Worm (Caenorhabditis elegans): ENCODE measurements around the gene ZK686.1.
A peak's percentile ranks its signal among the peaks of the same experiment; 100 is the strongest.

The ZK686.1 gene

DNA sequence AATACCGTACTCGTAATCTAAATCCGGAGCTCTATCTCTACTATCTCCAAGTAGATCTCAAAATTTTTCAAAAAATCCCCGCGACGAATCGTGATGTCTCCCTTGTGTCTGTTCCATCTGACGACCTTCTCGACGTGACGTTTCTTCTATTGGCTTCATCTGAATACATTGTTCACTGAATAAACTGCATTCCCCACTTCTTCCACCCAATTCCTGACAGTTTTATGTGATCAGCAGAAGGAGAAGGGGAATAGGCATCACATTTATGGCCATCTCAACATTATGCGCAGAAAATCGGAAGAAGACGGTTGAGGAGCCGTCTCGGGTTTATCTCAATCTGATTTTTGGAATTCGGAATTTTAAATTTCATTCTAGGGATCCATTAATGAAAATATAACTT, 46.0 kb downstream of the ZK686.1 start:
- TF ChIP-seq egl-5 (tag; optimal IDR thresholded peaks at IDR 0.05) (peak; percentile 100), elt-3 (tag; optimal IDR thresholded peaks at IDR 0.05) (no peak), eor-1 (tag; optimal IDR thresholded peaks at IDR 0.05) (no peak), nhr-237 (tag; optimal IDR thresholded peaks at IDR 0.05) (no peak)

DNA sequence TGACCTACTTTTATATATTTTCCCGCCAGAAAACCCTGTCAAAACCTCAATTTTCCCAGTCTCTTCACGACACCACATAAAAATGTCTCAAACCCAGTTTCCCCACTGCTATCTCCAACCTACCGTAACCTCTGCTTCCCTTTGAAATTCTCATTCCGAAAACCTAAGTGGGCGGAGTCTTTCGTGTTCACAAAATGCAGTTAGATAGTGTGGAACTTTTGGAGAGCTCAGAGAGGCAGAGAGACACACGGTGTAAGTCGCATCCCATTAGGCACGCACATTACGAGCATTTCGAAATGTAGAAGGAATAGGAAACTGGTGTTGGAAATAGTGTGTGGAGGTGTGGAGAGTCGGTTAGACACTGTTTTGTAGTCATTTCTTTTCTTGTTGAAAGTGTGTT, 46.9 kb downstream of the ZK686.1 start:
- no peak for TF ChIP-seq ZK546.5 (tag; optimal IDR thresholded peaks at IDR 0.05)
- TF ChIP-seq elt-3 (tag; optimal IDR thresholded peaks at IDR 0.05): no peak
- no peak for TF ChIP-seq hmg-11 (tag; optimal IDR thresholded peaks at IDR 0.05)
- peak; percentile 100 for TF ChIP-seq egl-5 (tag; optimal IDR thresholded peaks at IDR 0.05)
- no peak for TF ChIP-seq lsy-12 (tag; optimal IDR thresholded peaks at IDR 0.05)
- TF ChIP-seq mdl-1 (tag; optimal IDR thresholded peaks at IDR 0.05): no peak
- TF ChIP-seq nfya-1 (tag; optimal IDR thresholded peaks at IDR 0.05; ENCODE audit: insufficient read depth): peak; percentile 69

DNA sequence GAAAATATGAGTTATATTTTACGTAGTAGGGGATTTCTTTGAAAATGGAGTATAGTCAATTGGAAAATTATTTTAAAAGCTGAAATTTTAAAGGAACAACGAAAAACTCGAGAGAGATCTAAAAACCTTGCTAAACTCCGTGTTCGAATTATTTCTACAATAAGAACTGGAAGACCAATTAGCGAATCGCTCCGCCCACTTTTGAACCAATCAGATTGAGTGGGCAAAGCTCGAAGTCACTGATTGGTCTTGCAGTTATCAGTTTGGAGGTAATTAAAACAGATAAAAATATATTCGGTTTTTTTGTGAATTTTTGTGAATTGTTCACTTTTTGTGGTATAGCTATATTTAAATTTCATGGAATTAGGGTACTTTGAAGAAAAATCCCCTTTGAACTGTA, 50.4 kb downstream of the ZK686.1 start:
- TF ChIP-seq egl-5 (tag; optimal IDR thresholded peaks at IDR 0.05) (no peak), nfya-1 (tag; optimal IDR thresholded peaks at IDR 0.05; ENCODE audit: insufficient read depth) (peak; percentile 98), lsy-12 (tag; optimal IDR thresholded peaks at IDR 0.05) (no peak), snpc-4 (tag; optimal IDR thresholded peaks at IDR 0.05) (no peak), ZK546.5 (tag; optimal IDR thresholded peaks at IDR 0.05) (no peak), mml-1 (tag; optimal IDR thresholded peaks at IDR 0.05) (no peak)
